Worm (Caenorhabditis elegans) whole organism, young adult: Measurements from ENCODE around the gene math-42.
A peak's percentile ranks its signal among the peaks of the same experiment; 100 is the strongest.

Experiments used
- B0019.2 ChIP-seq: fragments of 200-800 bp; sonication (Bioruptor generic); conservative IDR thresholded peaks from 2 replicates; pipeline ENCODE4 v1.3.6; 2022; ENCODE audit warnings: missing genetic modification reagents, missing genetic modification characterization, missing compliant biosample characterization
- F23B12.7 ChIP-seq: sonication (generic microtip); optimal IDR thresholded peaks from 2 replicates; lab custom pipeline; 2017; ENCODE audit warnings: missing genetic modification characterization, mild to moderate bottlenecking, missing compliant biosample characterization, antibody characterized with exemption, moderate library complexity; ENCODE audit not compliant: insufficient read depth
- T07F8.4 ChIP-seq: sonication (generic microtip); optimal IDR thresholded peaks from 2 replicates; lab custom pipeline; 2016; ENCODE audit warnings: mild to moderate bottlenecking, missing genetic modification characterization, moderate library complexity, missing compliant biosample characterization
- T26A5.8 ChIP-seq: sonication (generic microtip); optimal IDR thresholded peaks from 2 replicates; lab custom pipeline; 2016; ENCODE audit warnings: missing genetic modification characterization, missing compliant biosample characterization
- Y56A3A.18 ChIP-seq: fragments of 200-800 bp; sonication (Bioruptor generic); IDR thresholded peaks from 2 replicates; pipeline ENCODE4 v1.3.6; 2022; ENCODE audit warnings: missing genetic modification reagents, missing genetic modification characterization, missing compliant biosample characterization
- Y67H2A.10 ChIP-seq: fragments of 200-800 bp; sonication (Bioruptor generic); conservative IDR thresholded peaks from 2 replicates; pipeline ENCODE4 v1.3.6; 2022; ENCODE audit warnings: missing genetic modification reagents, missing genetic modification characterization, missing compliant biosample characterization
- Y95B8A.8 ChIP-seq: fragments of 200-800 bp; sonication (Bioruptor generic); IDR thresholded peaks from 2 replicates; pipeline ENCODE4 v1.3.6; 2022; ENCODE audit warnings: missing genetic modification reagents, missing genetic modification characterization, missing compliant biosample characterization
- ZK185.1 ChIP-seq: sonication (generic microtip); optimal IDR thresholded peaks from 2 replicates; lab custom pipeline; 2016; ENCODE audit warnings: mild to moderate bottlenecking, missing genetic modification characterization, missing compliant biosample characterization; ENCODE audit not compliant: poor library complexity, severe bottlenecking
- aptf-2 ChIP-seq: fragments of 200-800 bp; sonication (Bioruptor generic); conservative IDR thresholded peaks from 2 replicates; pipeline ENCODE4 v1.3.6; 2022; ENCODE audit warnings: missing genetic modification reagents, missing genetic modification characterization, missing compliant biosample characterization
- aptf-3 ChIP-seq: fragments of 200-800 bp; sonication (Bioruptor generic); IDR thresholded peaks from 2 replicates; pipeline ENCODE4 v1.3.6; 2022; ENCODE audit warnings: missing genetic modification characterization, missing compliant biosample characterization
- attf-3 ChIP-seq: fragments of 200-800 bp; sonication (Bioruptor generic); conservative IDR thresholded peaks from 2 replicates; pipeline ENCODE4 v1.3.6; 2022; ENCODE audit warnings: missing genetic modification reagents, missing genetic modification characterization, missing compliant biosample characterization
- attf-6 ChIP-seq: fragments of 200-800 bp; sonication (Bioruptor generic); IDR thresholded peaks from 2 replicates; pipeline ENCODE4 v1.3.6; 2022; ENCODE audit warnings: missing genetic modification reagents, missing genetic modification characterization, missing compliant biosample characterization
- bed-1 ChIP-seq: fragments of 200-800 bp; sonication (Bioruptor generic); IDR thresholded peaks from 2 replicates; pipeline ENCODE4 v1.3.6; 2022; ENCODE audit warnings: missing genetic modification reagents, missing genetic modification characterization, missing compliant biosample characterization
- bed-2 ChIP-seq: fragments of 200-800 bp; sonication (Bioruptor generic); IDR thresholded peaks from 2 replicates; pipeline ENCODE4 v1.3.6; 2022; ENCODE audit warnings: missing genetic modification reagents, missing genetic modification characterization, missing compliant biosample characterization
- ceh-40 ChIP-seq: fragments of 200-800 bp; sonication (Bioruptor generic); IDR thresholded peaks from 2 replicates; pipeline ENCODE4 v1.3.6; 2022; ENCODE audit warnings: missing genetic modification characterization, missing compliant biosample characterization
- efl-1 ChIP-seq: fragments of 150-350 bp; optimal IDR thresholded peaks from 2 replicates; lab custom pipeline; 2014; ENCODE audit warnings: missing biosample characterization, missing genetic modification reagents, missing genetic modification characterization
- gei-17 ChIP-seq: fragments of 200-800 bp; sonication (Bioruptor generic); optimal IDR thresholded peaks from 2 replicates; lab custom pipeline; 2018; ENCODE audit warnings: mild to moderate bottlenecking, missing genetic modification characterization, missing compliant biosample characterization
- hmg-1.2 ChIP-seq: fragments of 200-800 bp; sonication (Bioruptor generic); IDR thresholded peaks from 2 replicates; pipeline ENCODE4 v1.3.6; 2022; ENCODE audit warnings: missing genetic modification reagents, missing genetic modification characterization, missing compliant biosample characterization
- hmg-20 ChIP-seq: fragments of 200-800 bp; sonication (Bioruptor generic); IDR thresholded peaks from 2 replicates; pipeline ENCODE4 v1.3.6; 2022; ENCODE audit warnings: missing genetic modification reagents, missing genetic modification characterization, missing compliant biosample characterization
- hsf-1 ChIP-seq: fragments of 200-800 bp; sonication (Bioruptor generic); IDR thresholded peaks from 2 replicates; pipeline ENCODE4 v1.3.6; 2022; ENCODE audit warnings: missing genetic modification reagents, missing genetic modification characterization, missing compliant biosample characterization
- let-607 ChIP-seq, 2 experiments: fragments of 200-800 bp in 1 of 2; sonication (Bioruptor generic) in 1 of 2; sonication (generic microtip) in 1 of 2; optimal IDR thresholded peaks; 2 replicates each; lab custom pipeline; 2016 to 2018; ENCODE audit warnings: mild to moderate bottlenecking in 2 of 2, missing compliant biosample characterization in 2 of 2, missing genetic modification characterization in 2 of 2, moderate library complexity in 2 of 2, missing genotype in 1 of 2
- lin-35 ChIP-seq, 3 experiments: fragments of 150-350 bp in 2 of 3; sonication (generic microtip) in 1 of 3; optimal IDR thresholded peaks; 2 replicates each; lab custom pipeline; 2014 to 2018; ENCODE audit warnings: missing biosample characterization in 3 of 3, missing genetic modification characterization in 3 of 3, missing genetic modification reagents in 3 of 3
- lsl-1 ChIP-seq: fragments of 200-800 bp; sonication (Bioruptor generic); optimal IDR thresholded peaks from 2 replicates; lab custom pipeline; 2018; ENCODE audit warnings: mild to moderate bottlenecking, missing genetic modification characterization, moderate library complexity, missing compliant biosample characterization
- lsy-27 ChIP-seq: sonication (generic microtip); optimal IDR thresholded peaks from 2 replicates; lab custom pipeline; 2017; ENCODE audit warnings: missing genetic modification characterization, mild to moderate bottlenecking, missing compliant biosample characterization, antibody characterized with exemption, missing genotype, borderline replicate concordance; ENCODE audit not compliant: insufficient read depth
- nfya-1 ChIP-seq: sonication (generic microtip); optimal IDR thresholded peaks from 2 replicates; lab custom pipeline; 2017; ENCODE audit warnings: antibody characterized with exemption, missing compliant biosample characterization, missing genetic modification characterization, borderline replicate concordance; ENCODE audit not compliant: insufficient read depth
- nfyb-1 ChIP-seq: fragments of 200-800 bp; sonication (Bioruptor generic); IDR thresholded peaks from 2 replicates; pipeline ENCODE4 v1.3.6; 2022; ENCODE audit warnings: missing genetic modification reagents, missing genetic modification characterization, missing compliant biosample characterization
- repo-1 ChIP-seq: sonication (generic microtip); optimal IDR thresholded peaks from 2 replicates; lab custom pipeline; 2017; ENCODE audit warnings: mild to moderate bottlenecking, missing genetic modification characterization, missing compliant biosample characterization
- sea-2 ChIP-seq: fragments of 200-800 bp; sonication (Bioruptor generic); IDR thresholded peaks from 2 replicates; pipeline ENCODE4 v1.3.6; 2022; ENCODE audit warnings: missing genetic modification characterization, missing compliant biosample characterization
- snpc-1.3 ChIP-seq: sonication (generic microtip); optimal IDR thresholded peaks from 2 replicates; lab custom pipeline; 2017; ENCODE audit warnings: missing genetic modification characterization, mild to moderate bottlenecking, missing compliant biosample characterization, antibody characterized with exemption, moderate library complexity, missing genotype, missing genetic modification reagents; ENCODE audit not compliant: insufficient read depth
- snpc-4 ChIP-seq, 5 experiments: fragments of 150-350 bp in 1 of 5; sonication (generic microtip) in 4 of 5; optimal IDR thresholded peaks; 2 replicates each; lab custom pipeline; 2014 to 2018; ENCODE audit warnings: missing genetic modification characterization in 5 of 5, missing biosample characterization in 3 of 5, antibody characterized with exemption in 2 of 5, mild to moderate bottlenecking in 2 of 5, missing compliant biosample characterization in 2 of 5, missing genotype in 2 of 5, moderate library complexity in 2 of 5, missing genetic modification reagents in 1 of 5
- sptf-2 ChIP-seq: fragments of 200-800 bp; sonication (Bioruptor generic); optimal IDR thresholded peaks from 2 replicates; lab custom pipeline; 2018; ENCODE audit warnings: mild to moderate bottlenecking, missing genetic modification characterization, missing compliant biosample characterization
- tbx-9 ChIP-seq: sonication (generic microtip); optimal IDR thresholded peaks from 2 replicates; lab custom pipeline; 2016; ENCODE audit warnings: borderline replicate concordance, missing genetic modification characterization, inconsistent platforms, missing compliant biosample characterization
- tlf-1 ChIP-seq: fragments of 200-800 bp; sonication (Bioruptor generic); optimal IDR thresholded peaks from 2 replicates; lab custom pipeline; 2018; ENCODE audit warnings: mild to moderate bottlenecking, missing genetic modification characterization, missing compliant biosample characterization
- zim-3 ChIP-seq: sonication (generic microtip); optimal IDR thresholded peaks from 2 replicates; lab custom pipeline; 2017; ENCODE audit warnings: mild to moderate bottlenecking, missing genetic modification characterization, moderate library complexity, missing compliant biosample characterization

Gene math-42

DNA sequence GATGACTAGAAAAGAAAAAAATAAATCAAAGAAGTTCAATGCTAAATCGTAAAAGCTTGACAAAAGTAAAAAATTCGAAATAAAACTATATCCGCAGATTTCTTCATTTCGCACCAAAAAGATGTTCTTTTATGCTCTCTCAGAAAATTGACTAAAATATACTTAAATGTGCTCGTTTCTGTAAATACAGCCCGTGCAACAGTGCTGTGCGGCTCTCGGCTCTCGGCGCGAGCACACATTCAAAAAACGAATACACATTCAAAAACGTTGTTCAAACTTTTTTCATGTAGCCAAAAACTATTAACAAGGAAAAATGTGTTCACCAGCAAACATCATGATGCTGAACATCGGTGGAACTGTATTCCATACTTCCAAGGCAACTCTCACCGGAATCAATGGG lies 41.1 kb downstream of the math-42 start, which contains the start of gene C40A11.3:
C40A11.3 (plus strand) TSS at position 301 of the 400 bp plus-strand sequence.
- TF ChIP-seq bed-2 (GFP tag; lab: Robert Waterston, UW) (no peak), Y56A3A.18 (GFP tag; lab: Robert Waterston, UW) (no peak), Y95B8A.8 (GFP tag; lab: Robert Waterston, UW) (no peak), ZK185.1 (tag; lab: Kevin White, UChicago) (no peak), Y67H2A.10 (GFP tag; lab: Robert Waterston, UW) (no peak), B0019.2 (GFP tag; lab: Robert Waterston, UW) (no peak), T26A5.8 (no peak), ceh-40 (no peak), F23B12.7 (tag; lab: Kevin White, UChicago) (no peak), gei-17 (GFP tag; lab: Kevin White, UChicago) (no peak)

DNA sequence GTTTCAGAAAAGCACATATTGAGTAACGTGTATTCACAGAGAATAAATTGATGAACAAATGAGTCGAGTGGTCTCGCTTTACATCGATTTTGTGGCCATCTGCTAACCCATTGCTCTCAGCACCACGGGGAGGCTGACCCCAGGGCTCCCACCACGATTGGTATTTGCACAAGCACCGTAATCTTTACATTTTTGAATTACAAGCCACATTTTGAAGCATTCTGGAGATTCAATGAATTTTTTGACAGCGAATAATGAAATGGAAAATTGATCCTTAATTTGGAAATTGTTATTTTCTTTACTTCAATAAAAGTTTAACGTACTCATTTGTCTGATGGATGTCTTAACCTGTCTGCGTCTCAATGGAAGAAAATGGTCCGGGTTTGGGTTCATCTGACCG lies 45.8 kb downstream of the math-42 start, which contains the start of gene C40A11.6:
C40A11.6 (minus strand) TSS at position 101 of the 400 bp plus-strand sequence.
- TF ChIP-seq sptf-2 (GFP tag; lab: Kevin White, UChicago) (no peak), aptf-2 (no peak), tlf-1 (no peak), tbx-9 (no peak), attf-3 (GFP tag; lab: Robert Waterston, UW) (no peak), snpc-4 (GFP tag; optimal IDR thresholded peaks at IDR 0.05; lab: Kevin White, UChicago) (no peak), snpc-4 (tag; optimal IDR thresholded peaks at IDR 0.05; lab: Kevin White, UChicago) (no peak), efl-1 (no peak), let-607 (tag; optimal IDR thresholded peaks at IDR 0.05; lab: Kevin White, UChicago) (no peak), lsl-1 (GFP tag; lab: Kevin White, UChicago) (no peak), bed-1 (GFP tag; lab: Robert Waterston, UW) (no peak), aptf-3 (no peak), hmg-1.2 (GFP tag; lab: Robert Waterston, UW) (no peak), nfya-1 (tag; lab: Kevin White, UChicago) (no peak), T07F8.4 (tag; lab: Kevin White, UChicago) (no peak), hmg-20 (no peak), lsy-27 (tag; lab: Kevin White, UChicago) (no peak), attf-6 (no peak), repo-1 (no peak), B0019.2 (GFP tag; lab: Robert Waterston, UW) (no peak), zim-3 (tag; lab: Kevin White, UChicago) (no peak)

DNA sequence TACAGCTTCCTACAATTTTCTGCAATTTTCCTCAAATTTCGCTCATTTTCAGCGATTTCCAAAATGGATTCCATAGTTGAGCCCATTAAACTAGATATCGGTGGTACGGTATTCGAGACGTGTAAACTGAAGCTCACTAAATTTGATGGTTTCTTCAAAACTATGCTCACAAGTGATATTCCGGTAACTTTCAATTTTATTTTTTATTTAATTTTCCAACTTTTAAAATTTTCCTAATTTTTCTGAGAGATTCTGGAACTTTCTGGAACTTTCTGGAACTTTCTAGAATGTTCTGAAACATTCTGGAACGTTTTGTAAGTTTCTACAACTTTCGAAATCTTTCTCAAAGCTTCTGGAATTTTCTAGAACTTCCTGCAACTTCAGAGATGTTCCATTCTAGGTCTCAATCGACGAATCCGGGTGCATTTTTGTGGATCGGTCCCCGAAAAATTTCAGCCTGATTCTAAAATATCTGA lies 47.2 kb downstream of the math-42 start, which contains the start of gene C40A11.2:
C40A11.2 (plus strand) TSS at position 51 of the 476 bp plus-strand sequence.
- TF ChIP-seq sea-2: no peak
- no peak for TF ChIP-seq snpc-1.3
- TF ChIP-seq snpc-4 (GFP tag; optimal IDR thresholded peaks at IDR 0.05; lab: Kevin White, UChicago): no peak
- TF ChIP-seq snpc-4 (tag; optimal IDR thresholded peaks at IDR 0.05; lab: Kevin White, UChicago): no peak
- TF ChIP-seq lin-35 (GFP tag; optimal IDR thresholded peaks at IDR 0.05; lab: Kevin White, UChicago): no peak
- no peak for TF ChIP-seq nfyb-1 (GFP tag; lab: Robert Waterston, UW)
- no peak for TF ChIP-seq attf-3 (GFP tag; lab: Robert Waterston, UW)
- no peak for TF ChIP-seq T07F8.4 (tag; lab: Kevin White, UChicago)
- peak; percentile 90 for TF ChIP-seq hsf-1
